Fruit fly (Drosophila melanogaster) S2 (cell line): Measurements from ENCODE around the gene CG43168.

ENCODE experiments used
- CG8478 ChIP-seq: fragments of >200 bp; optimal IDR thresholded peaks from 2 replicates; lab custom pipeline; 2018
- CTCF ChIP-seq, 2 experiments: fragments of >200 bp; optimal IDR thresholded peaks; 2 replicates each; lab custom pipeline; 2018

DNA sequence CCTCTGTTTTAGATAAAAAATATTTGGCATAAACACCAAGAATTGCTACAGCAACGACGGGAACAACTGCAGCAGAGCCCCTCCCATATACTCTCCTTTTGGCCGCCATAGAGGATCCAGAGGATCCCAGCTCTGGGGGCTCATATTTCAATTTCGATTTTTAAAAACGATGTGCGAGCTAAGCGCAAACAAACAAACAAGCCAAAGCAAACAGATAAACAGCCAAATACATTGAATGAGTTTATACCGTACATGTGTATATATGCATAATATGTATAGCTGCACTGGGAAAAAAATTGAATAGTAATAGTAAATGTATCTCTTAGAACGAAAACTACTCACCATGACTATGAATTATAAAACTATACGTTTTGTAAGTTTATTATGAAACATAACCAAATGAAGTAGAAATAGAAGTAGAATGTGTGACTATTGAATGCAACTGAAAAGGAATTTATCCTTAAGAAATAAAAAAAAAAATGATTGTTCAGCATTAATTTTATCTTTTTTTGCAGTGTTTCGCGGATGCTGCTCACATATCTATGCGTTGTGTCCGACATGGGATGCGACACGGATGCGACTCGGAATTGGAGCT, 36.5 kb downstream of the CG43168 start:
- no peak for TF ChIP-seq CTCF (optimal IDR thresholded peaks at IDR 0.05; lab: Kevin White, UChicago)
- TF ChIP-seq CG8478 (lab: Kevin White, UChicago): no peak
